Worm (Caenorhabditis elegans) whole organism, L4/young adult: ENCODE results near the gene clc-26.

ENCODE experiments used
- W03F9.2 ChIP-seq: fragments of 150-350 bp; optimal IDR thresholded peaks from 2 replicates; lab custom pipeline; 2014; ENCODE audit warnings: missing biosample characterization, missing genetic modification characterization
- dao-5 ChIP-seq: sonication (generic microtip); optimal IDR thresholded peaks from 2 replicates; lab custom pipeline; 2016; ENCODE audit warnings: missing genotype, missing genetic modification characterization, moderate library complexity, missing compliant biosample characterization
- him-1 ChIP-seq: sonication (generic microtip); optimal IDR thresholded peaks from 2 replicates; lab custom pipeline; 2016; ENCODE audit warnings: missing genotype, missing genetic modification reagents, missing genetic modification characterization, missing compliant biosample characterization

DNA sequence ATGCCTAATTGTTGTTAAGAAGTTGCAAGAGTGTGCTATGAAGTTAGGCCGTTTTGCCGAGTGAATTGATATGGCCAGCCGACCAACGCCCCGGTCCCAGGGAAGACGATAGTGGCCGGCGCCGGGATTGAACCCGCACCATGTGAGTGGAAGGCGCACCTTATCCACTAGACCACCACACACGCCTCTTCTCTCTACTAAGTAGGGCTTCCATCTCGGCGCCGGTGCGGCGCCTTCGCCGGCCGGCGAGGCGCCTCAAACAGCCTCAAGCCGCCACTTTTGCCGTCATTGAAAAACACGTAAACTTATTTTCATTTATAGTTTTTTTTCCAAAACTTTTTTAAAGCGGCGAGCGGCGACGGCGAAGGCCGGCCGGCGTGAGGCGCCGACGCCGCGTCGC is 52.0 kb downstream of the clc-26 start:
- no peak for TF ChIP-seq W03F9.2 (tag; lab: Kevin White, UChicago)
- no peak for TF ChIP-seq dao-5 (tag; lab: Kevin White, UChicago)
- TF ChIP-seq him-1 (tag; lab: Kevin White, UChicago), result no peak
